Worm (Caenorhabditis elegans) whole organism, early embryonic: ENCODE results near the gene sqt-1.

Experiments used
- B0310.2 ChIP-seq: sonication (generic microtip); optimal IDR thresholded peaks from 2 replicates; lab custom pipeline; 2016; ENCODE audit warnings: mild to moderate bottlenecking, missing genetic modification characterization, missing compliant biosample characterization
- F13C5.2 ChIP-seq: sonication (generic microtip); optimal IDR thresholded peaks from 2 replicates; lab custom pipeline; 2017; ENCODE audit warnings: mild to moderate bottlenecking, missing genetic modification characterization, inconsistent platforms, missing compliant biosample characterization
- aly-1 ChIP-seq: sonication (generic microtip); optimal IDR thresholded peaks from 2 replicates; lab custom pipeline; 2016; ENCODE audit warnings: missing genetic modification characterization, missing compliant biosample characterization
- ama-1 ChIP-seq: fragments of 150-350 bp; optimal IDR thresholded peaks from 2 replicates; lab custom pipeline; 2014
- ceh-13 ChIP-seq: fragments of 200-800 bp; sonication (Bioruptor generic); optimal IDR thresholded peaks from 2 replicates; lab custom pipeline; 2018; ENCODE audit warnings: mild to moderate bottlenecking, missing genetic modification characterization, missing compliant biosample characterization
- ceh-36 ChIP-seq: sonication (generic microtip); optimal IDR thresholded peaks from 2 replicates; lab custom pipeline; 2016; ENCODE audit warnings: missing genetic modification characterization, inconsistent platforms, missing compliant biosample characterization
- flt-1 ChIP-seq: fragments of 200-800 bp; sonication (Bioruptor generic); IDR thresholded peaks from 2 replicates; pipeline ENCODE4 v1.3.6; 2022; ENCODE audit warnings: missing genetic modification characterization, missing compliant biosample characterization
- hmbx-1 ChIP-seq: sonication (generic microtip); optimal IDR thresholded peaks from 2 replicates; lab custom pipeline; 2016; ENCODE audit warnings: mild to moderate bottlenecking, missing genetic modification characterization, missing compliant biosample characterization
- hmg-4 ChIP-seq: fragments of 200-800 bp; sonication (Bioruptor generic); optimal IDR thresholded peaks from 2 replicates; lab custom pipeline; 2018; ENCODE audit warnings: mild to moderate bottlenecking, missing genetic modification characterization, missing compliant biosample characterization
- hnd-1 ChIP-seq: sonication (generic microtip); optimal IDR thresholded peaks from 2 replicates; lab custom pipeline; 2016; ENCODE audit warnings: missing genetic modification characterization, missing compliant biosample characterization
- pes-1 ChIP-seq: fragments of 200-800 bp; sonication (Bioruptor generic); IDR thresholded peaks from 2 replicates; pipeline ENCODE4 v1.3.6; 2022; ENCODE audit warnings: missing genetic modification reagents, missing genetic modification characterization, missing compliant biosample characterization
- scrt-1 ChIP-seq: fragments of 200-800 bp; sonication (Bioruptor generic); IDR thresholded peaks from 2 replicates; pipeline ENCODE4 v1.3.6; 2022; ENCODE audit warnings: missing genetic modification characterization, missing compliant biosample characterization
- sea-1 ChIP-seq: fragments of 200-800 bp; sonication (Bioruptor generic); conservative IDR thresholded peaks from 2 replicates; pipeline ENCODE4 v1.3.6; 2022; ENCODE audit warnings: missing genetic modification characterization, missing compliant biosample characterization
- tbx-11 ChIP-seq: fragments of 200-800 bp; sonication (Bioruptor generic); IDR thresholded peaks from 2 replicates; pipeline ENCODE4 v1.3.6; 2022; ENCODE audit warnings: missing genetic modification characterization, missing compliant biosample characterization

DNA sequence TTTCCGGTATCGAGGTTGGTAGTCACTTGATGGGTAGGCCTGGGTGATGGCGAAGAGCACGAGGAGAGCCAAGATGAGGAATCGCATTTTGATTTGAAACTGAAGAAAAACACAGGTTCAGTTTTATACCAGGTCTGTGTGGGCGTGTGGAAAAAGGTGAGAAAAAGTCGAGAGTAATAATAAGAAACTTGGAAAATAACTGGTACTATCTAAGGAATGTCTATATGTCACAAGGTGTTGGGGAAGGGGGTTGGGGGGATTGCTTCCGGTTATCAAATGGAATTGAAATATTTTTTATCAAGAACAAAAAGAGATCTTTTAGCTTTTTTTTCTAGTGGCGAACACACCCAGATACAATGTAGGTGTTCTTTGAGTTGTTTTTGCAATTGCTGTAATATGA, 18.0 kb downstream of the sqt-1 start, which contains the start of gene nlp-51:
- TF ChIP-seq hmg-4 (GFP tag; lab: Kevin White, UChicago) (no peak), hnd-1 (tag; lab: Kevin White, UChicago) (no peak), tbx-11 (GFP tag; lab: Robert Waterston, UW) (no peak), ama-1 (no peak), flt-1 (GFP tag; lab: Robert Waterston, UW) (no peak), aly-1 (tag; lab: Kevin White, UChicago) (no peak), ceh-13 (GFP tag; lab: Kevin White, UChicago) (no peak), sea-1 (no peak), ceh-36 (no peak), pes-1 (no peak), F13C5.2 (tag; lab: Kevin White, UChicago) (no peak), hmbx-1 (tag; lab: Kevin White, UChicago) (no peak), B0310.2 (tag; lab: Kevin White, UChicago) (no peak), scrt-1 (GFP tag; lab: Robert Waterston, UW) (no peak)
